Worm (Caenorhabditis elegans): ENCODE data around the gene clec-158.

DNA sequence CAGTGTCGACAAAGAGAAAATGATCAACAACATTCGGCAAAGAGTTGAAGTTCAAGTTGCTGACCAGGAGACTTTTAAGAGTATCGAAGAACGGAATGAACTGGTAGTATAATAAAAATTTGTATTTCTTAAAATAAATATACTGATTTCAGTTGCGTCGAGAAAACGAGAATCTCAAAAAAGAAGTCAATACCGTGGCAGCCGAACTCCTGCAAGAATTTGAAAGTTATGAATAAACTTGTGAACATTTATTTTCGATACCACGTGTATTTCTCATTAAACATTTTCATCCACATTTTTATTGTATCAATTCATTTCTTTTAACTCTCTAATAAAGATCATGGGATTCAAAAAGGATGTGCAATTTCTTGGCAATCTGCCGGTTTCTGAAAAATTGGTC, 10.6 kb upstream of the clec-158 start, which contains the start of gene K04C2.8:
- no peak for TF ChIP-seq snpc-4 (tag; optimal IDR thresholded peaks at IDR 0.05)
- TF ChIP-seq ZK546.5 (tag; optimal IDR thresholded peaks at IDR 0.05): no peak
- no peak for TF ChIP-seq unc-62 (GFP tag; optimal IDR thresholded peaks at IDR 0.05)
- TF ChIP-seq blmp-1 (tag; optimal IDR thresholded peaks at IDR 0.05; ENCODE audit: insufficient read depth): no peak
- no peak for TF ChIP-seq lsy-2 (tag; optimal IDR thresholded peaks at IDR 0.05)
- no peak for TF ChIP-seq ztf-11 (tag; optimal IDR thresholded peaks at IDR 0.05)
- no peak for TF ChIP-seq nhr-77 (tag; optimal IDR thresholded peaks at IDR 0.05)
- TF ChIP-seq aly-2 (tag; optimal IDR thresholded peaks at IDR 0.05): no peak
- TF ChIP-seq dmd-4 (tag; optimal IDR thresholded peaks at IDR 0.05): no peak

Measured in whole organism, L2 larva.